Fruit fly (Drosophila melanogaster) whole organism, embryonic: ENCODE data around the gene CG13359.
A peak's percentile ranks its signal among the peaks of the same experiment; 100 is the strongest.

Experiments
- Atf3 ChIP-seq: fragments of 200-800 bp; sonication (Bioruptor generic); optimal IDR thresholded peaks from 3 replicates; lab custom pipeline; 2016; ENCODE audit warnings: missing biosample characterization, missing genetic modification characterization
- Atf6 ChIP-seq: fragments of 200-800 bp; sonication (Bioruptor generic); IDR thresholded peaks from 2 replicates; pipeline ENCODE4 v1.3.6; 2022; ENCODE audit warnings: missing biosample characterization, missing genetic modification characterization
- CG10147 ChIP-seq: fragments of 200-800 bp; sonication (Bioruptor generic); optimal IDR thresholded peaks from 2 replicates; lab custom pipeline; 2019; ENCODE audit warnings: missing biosample characterization, mild to moderate bottlenecking, missing genetic modification characterization, moderate library complexity
- CG11398 ChIP-seq: fragments of 200-800 bp; sonication (Bioruptor generic); optimal IDR thresholded peaks from 2 replicates; lab custom pipeline; 2016; ENCODE audit warnings: missing biosample characterization, missing genetic modification characterization
- CG12071 ChIP-seq: fragments of 200-800 bp; sonication (Bioruptor generic); optimal IDR thresholded peaks from 3 replicates; lab custom pipeline; 2018; ENCODE audit warnings: missing biosample characterization, mild to moderate bottlenecking, missing genetic modification characterization
- CG12104 ChIP-seq: fragments of 200-800 bp; sonication (Bioruptor generic); optimal IDR thresholded peaks from 3 replicates; lab custom pipeline; 2016; ENCODE audit warnings: missing biosample characterization, missing genetic modification characterization
- CG13296 ChIP-seq: fragments of 200-800 bp; sonication (Bioruptor generic); optimal IDR thresholded peaks from 3 replicates; lab custom pipeline; 2018; ENCODE audit warnings: missing biosample characterization, mild to moderate bottlenecking, missing genetic modification characterization
- CG13775 ChIP-seq: fragments of 200-800 bp; sonication (Bioruptor generic); optimal IDR thresholded peaks from 3 replicates; lab custom pipeline; 2017; ENCODE audit warnings: missing biosample characterization, mild to moderate bottlenecking, missing genetic modification characterization
- CG14710 ChIP-seq: fragments of 200-800 bp; sonication (Bioruptor generic); optimal IDR thresholded peaks from 3 replicates; lab custom pipeline; 2019; ENCODE audit warnings: missing biosample characterization, mild to moderate bottlenecking, missing genetic modification characterization, moderate library complexity
- CG17186 ChIP-seq: fragments of 200-800 bp; sonication (Bioruptor generic); optimal IDR thresholded peaks from 3 replicates; lab custom pipeline; 2017; ENCODE audit warnings: missing biosample characterization, missing genetic modification reagents, missing genetic modification characterization
- CG17802 ChIP-seq: fragments of 200-800 bp; sonication (Bioruptor generic); optimal IDR thresholded peaks from 2 replicates; lab custom pipeline; 2018; ENCODE audit warnings: missing biosample characterization, mild to moderate bottlenecking, missing genetic modification characterization, moderate library complexity
- CG30403 ChIP-seq: fragments of 200-800 bp; sonication (Bioruptor generic); optimal IDR thresholded peaks from 3 replicates; lab custom pipeline; 2016; ENCODE audit warnings: missing biosample characterization, missing genetic modification characterization
- CG31388 ChIP-seq: fragments of 200-800 bp; sonication (Bioruptor generic); optimal IDR thresholded peaks from 2 replicates; lab custom pipeline; 2016; ENCODE audit warnings: missing biosample characterization, missing genetic modification characterization
- CG31441 ChIP-seq: fragments of 200-800 bp; sonication (Bioruptor generic); IDR thresholded peaks from 2 replicates; pipeline ENCODE4 v1.3.6; 2022; ENCODE audit warnings: missing biosample characterization, missing genetic modification characterization
- CG3995 ChIP-seq: fragments of 200-800 bp; sonication (Bioruptor generic); optimal IDR thresholded peaks from 3 replicates; lab custom pipeline; 2016; ENCODE audit warnings: missing biosample characterization, missing genetic modification characterization
- CG4424 ChIP-seq: fragments of 200-800 bp; sonication (Bioruptor generic); optimal IDR thresholded peaks from 3 replicates; lab custom pipeline; 2016; ENCODE audit warnings: missing biosample characterization, missing genetic modification characterization
- CG4820 ChIP-seq: fragments of 200-800 bp; sonication (Bioruptor generic); optimal IDR thresholded peaks from 3 replicates; lab custom pipeline; 2016; ENCODE audit warnings: missing biosample characterization, missing genetic modification characterization
- CG5953 ChIP-seq: fragments of 200-800 bp; sonication (Bioruptor generic); IDR thresholded peaks from 2 replicates; pipeline ENCODE4 v1.3.6; 2022; ENCODE audit warnings: missing biosample characterization, missing genetic modification characterization
- CG7556 ChIP-seq: fragments of 200-800 bp; sonication (Bioruptor generic); optimal IDR thresholded peaks from 2 replicates; lab custom pipeline; 2017; ENCODE audit warnings: missing biosample characterization, mild to moderate bottlenecking, missing genetic modification characterization
- CG7745 ChIP-seq: fragments of 200-800 bp; sonication (Bioruptor generic); optimal IDR thresholded peaks from 2 replicates; lab custom pipeline; 2018; ENCODE audit warnings: missing biosample characterization, mild to moderate bottlenecking, missing genetic modification characterization, moderate library complexity
- CG7839 ChIP-seq: fragments of 200-800 bp; sonication (Bioruptor generic); optimal IDR thresholded peaks from 3 replicates; lab custom pipeline; 2018; ENCODE audit warnings: missing biosample characterization, mild to moderate bottlenecking, missing genetic modification characterization, moderate library complexity
- Dbx ChIP-seq: fragments of 200-800 bp; sonication (Bioruptor generic); IDR thresholded peaks from 3 replicates; pipeline ENCODE4 v1.3.6; 2022; ENCODE audit warnings: missing biosample characterization, missing genetic modification characterization
- Dfd ChIP-seq, 2 experiments: fragments of >200 bp; optimal IDR thresholded peaks; 2 replicates each; lab custom pipeline; 2017; ENCODE audit warnings: missing biosample characterization in 2 of 2, missing genetic modification characterization in 2 of 2
- Doc2 ChIP-seq: fragments of 200-800 bp; sonication (Bioruptor generic); IDR thresholded peaks from 2 replicates; pipeline ENCODE4 v1.3.6; 2022; ENCODE audit warnings: missing biosample characterization, missing genetic modification characterization
- Eip74EF ChIP-seq, 2 experiments: fragments of 200-800 bp in 1 of 2; fragments of >200 bp in 1 of 2; sonication (Bioruptor generic) in 1 of 2; optimal IDR thresholded peaks; 2 replicates each; lab custom pipeline; 2017 to 2019; ENCODE audit warnings: missing biosample characterization in 2 of 2, missing genetic modification characterization in 2 of 2, mild to moderate bottlenecking in 1 of 2, moderate library complexity in 1 of 2
- HLH4C ChIP-seq: fragments of 200-800 bp; sonication (Bioruptor generic); IDR thresholded peaks from 3 replicates; pipeline ENCODE4 v1.3.6; 2022; ENCODE audit warnings: missing biosample characterization, missing genetic modification characterization; ENCODE audit not compliant: partially characterized antibody
- HLHmδ ChIP-seq: fragments of 200-800 bp; sonication (Bioruptor generic); optimal IDR thresholded peaks from 2 replicates; lab custom pipeline; 2018; ENCODE audit warnings: missing biosample characterization, mild to moderate bottlenecking, missing genetic modification characterization, moderate library complexity
- HmgD ChIP-seq: fragments of 200-800 bp; sonication (Bioruptor generic); optimal IDR thresholded peaks from 3 replicates; lab custom pipeline; 2016; ENCODE audit warnings: missing biosample characterization, missing genetic modification characterization
- Hr51 ChIP-seq, 2 experiments: fragments of 200-800 bp; sonication (Bioruptor generic); optimal IDR thresholded peaks; 2 replicates in 1 of 2; 3 replicates in 1 of 2; lab custom pipeline; 2016 to 2018; ENCODE audit warnings: missing biosample characterization in 2 of 2, missing genetic modification characterization in 2 of 2, mild to moderate bottlenecking in 1 of 2, moderate library complexity in 1 of 2
- Mes4 ChIP-seq: fragments of 200-800 bp; sonication (Bioruptor generic); optimal IDR thresholded peaks from 2 replicates; lab custom pipeline; 2016; ENCODE audit warnings: missing biosample characterization, missing genetic modification characterization
- NC2β ChIP-seq: fragments of 200-800 bp; sonication (Bioruptor generic); optimal IDR thresholded peaks from 2 replicates; lab custom pipeline; 2016; ENCODE audit warnings: missing biosample characterization, missing genetic modification characterization
- Sox102F ChIP-seq: fragments of 200-800 bp; sonication (Bioruptor generic); optimal IDR thresholded peaks from 2 replicates; lab custom pipeline; 2018; ENCODE audit warnings: missing biosample characterization, mild to moderate bottlenecking, missing genetic modification characterization, moderate library complexity
- Sry-δ ChIP-seq: fragments of 200-800 bp; sonication (Bioruptor generic); optimal IDR thresholded peaks from 2 replicates; lab custom pipeline; 2016; ENCODE audit warnings: missing biosample characterization, missing genetic modification characterization
- ci ChIP-seq: fragments of 200-800 bp; sonication (Bioruptor generic); IDR thresholded peaks from 3 replicates; pipeline ENCODE4 v1.3.6; 2022; ENCODE audit warnings: missing biosample characterization, missing genetic modification characterization
- crc ChIP-seq: fragments of 200-800 bp; sonication (Bioruptor generic); optimal IDR thresholded peaks from 2 replicates; lab custom pipeline; 2016; ENCODE audit warnings: missing biosample characterization, missing genetic modification characterization
- gcm2 ChIP-seq: fragments of 200-800 bp; sonication (Bioruptor generic); optimal IDR thresholded peaks from 2 replicates; lab custom pipeline; 2016; ENCODE audit warnings: missing biosample characterization, missing genetic modification characterization
- gsb ChIP-seq: fragments of 200-800 bp; sonication (Bioruptor generic); IDR thresholded peaks from 2 replicates; pipeline ENCODE4 v1.3.6; 2022; ENCODE audit warnings: missing biosample characterization, missing genetic modification characterization
- kni ChIP-seq: fragments of 200-800 bp; sonication (Bioruptor generic); optimal IDR thresholded peaks from 3 replicates; lab custom pipeline; 2017; ENCODE audit warnings: mild to moderate bottlenecking, missing biosample characterization, missing genetic modification reagents, missing genetic modification characterization
- org-1 ChIP-seq: fragments of 200-800 bp; sonication (Bioruptor generic); optimal IDR thresholded peaks from 2 replicates; lab custom pipeline; 2017; ENCODE audit warnings: missing biosample characterization, missing genetic modification characterization
- pan ChIP-seq, 4 experiments: fragments of >200 bp in 3 of 4; fragments of 200-800 bp in 1 of 4; sonication (Bioruptor generic) in 1 of 4; optimal IDR thresholded peaks in 3 of 4; IDR thresholded peaks in 1 of 4; 2 replicates each; pipeline versions ENCODE4 v1.3.6 to Lab custom; 2017 to 2022; ENCODE audit warnings: missing biosample characterization in 2 of 4, missing genetic modification characterization in 2 of 4, mixed read lengths in 1 of 4
- pzg ChIP-seq: fragments of 200-800 bp; sonication (Bioruptor generic); optimal IDR thresholded peaks from 3 replicates; lab custom pipeline; 2018; ENCODE audit warnings: missing biosample characterization, mild to moderate bottlenecking, missing genetic modification characterization, moderate library complexity
- sc ChIP-seq, 3 experiments: fragments of >200 bp in 2 of 3; fragments of 200-800 bp in 1 of 3; sonication (Bioruptor generic) in 1 of 3; optimal IDR thresholded peaks; 2 replicates in 2 of 3; 3 replicates in 1 of 3; lab custom pipeline; 2017; ENCODE audit warnings: mild to moderate bottlenecking in 1 of 3, missing biosample characterization in 1 of 3, missing genetic modification characterization in 1 of 3, missing genetic modification reagents in 1 of 3
- schlank ChIP-seq: fragments of 200-800 bp; sonication (Bioruptor generic); optimal IDR thresholded peaks from 2 replicates; lab custom pipeline; 2018; ENCODE audit warnings: missing biosample characterization, mild to moderate bottlenecking, missing genetic modification characterization
- sima ChIP-seq: fragments of 200-800 bp; sonication (Bioruptor generic); optimal IDR thresholded peaks from 2 replicates; lab custom pipeline; 2016; ENCODE audit warnings: missing biosample characterization, missing genetic modification characterization
- sob ChIP-seq: fragments of 200-800 bp; sonication (Bioruptor generic); IDR thresholded peaks from 2 replicates; pipeline ENCODE4 v1.3.6; 2022; ENCODE audit warnings: missing biosample characterization, missing genetic modification characterization
- tio ChIP-seq: fragments of 200-800 bp; sonication (Bioruptor generic); optimal IDR thresholded peaks from 2 replicates; lab custom pipeline; 2017; ENCODE audit warnings: missing biosample characterization, missing genetic modification characterization, inconsistent platforms
- tx ChIP-seq: fragments of 200-800 bp; sonication (Bioruptor generic); optimal IDR thresholded peaks from 2 replicates; lab custom pipeline; 2016; ENCODE audit warnings: missing biosample characterization, missing genetic modification characterization
- vfl ChIP-seq: fragments of 200-800 bp; sonication (Bioruptor generic); optimal IDR thresholded peaks from 2 replicates; lab custom pipeline; 2016; ENCODE audit warnings: missing biosample characterization, missing genetic modification characterization
- z ChIP-seq: fragments of 200-800 bp; sonication (Bioruptor generic); IDR thresholded peaks from 3 replicates; pipeline ENCODE4 v1.3.6; 2022; ENCODE audit warnings: missing biosample characterization, missing genetic modification characterization

Gene CG13359

DNA sequence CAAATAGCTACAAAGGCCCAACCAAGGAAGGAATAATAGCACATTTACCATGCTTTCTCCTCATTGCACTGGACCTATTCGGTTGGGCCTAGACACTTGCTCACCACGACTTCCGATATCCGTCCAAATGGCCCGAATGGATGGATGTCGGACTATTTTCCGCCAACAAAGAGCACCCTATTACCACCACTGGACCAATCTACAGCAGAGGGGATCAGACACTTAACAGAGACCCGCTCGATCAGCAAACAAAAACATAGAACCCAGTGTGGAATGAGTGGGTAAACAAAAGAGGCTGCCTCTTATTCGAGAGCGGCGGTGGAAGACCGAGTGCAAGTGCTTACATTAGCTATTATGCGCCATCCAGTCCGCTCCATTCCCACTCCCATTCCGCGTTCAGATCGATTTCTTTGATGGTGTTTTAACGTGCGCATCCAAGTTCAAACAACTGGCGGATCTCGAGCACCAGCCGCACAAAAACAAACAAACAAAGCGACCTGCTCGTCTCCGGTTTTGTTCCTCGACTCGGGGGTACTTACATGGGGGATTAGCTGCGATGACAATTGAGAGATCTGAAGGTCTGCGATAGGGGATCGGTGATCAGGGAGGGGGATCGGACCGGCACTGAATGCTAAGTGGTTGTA lies 34.7 kb downstream of the CG13359 start (continued):
- TF ChIP-seq CG17802 (no peak), Sox102F (GFP tag; lab: Kevin White, UChicago) (no peak), CG17186 (GFP tag; lab: Kevin White, UChicago) (no peak), CG4820 (GFP tag; lab: Kevin White, UChicago) (no peak), CG31441 (GFP tag; lab: Robert Waterston, UW) (no peak), CG13296 (GFP tag; lab: Kevin White, UChicago) (no peak), CG30403 (GFP tag; lab: Kevin White, UChicago) (no peak), CG13775 (no peak), sima (no peak), Dbx (GFP tag; lab: Robert Waterston, UW) (no peak), z (no peak), kni (GFP tag; lab: Kevin White, UChicago) (peak; percentile 79), vfl (GFP tag; lab: Kevin White, UChicago) (no peak), CG7556 (no peak), Sry-δ (GFP tag; lab: Kevin White, UChicago) (peak; percentile 39), pzg (GFP tag; lab: Kevin White, UChicago) (no peak), CG7745 (tag; lab: Kevin White, UChicago) (no peak), schlank (tag; lab: Kevin White, UChicago) (no peak), CG4424 (no peak), CG7839 (tag; lab: Kevin White, UChicago) (no peak), sc (optimal IDR thresholded peaks at IDR 0.05; lab: Kevin White, UChicago) (no peak), sc (GFP tag; optimal IDR thresholded peaks at IDR 0.05; lab: Kevin White, UChicago) (no peak), CG11398 (GFP tag; lab: Kevin White, UChicago) (no peak), sob (GFP tag; lab: Robert Waterston, UW) (no peak), CG12071 (GFP tag; lab: Kevin White, UChicago) (no peak), CG10147 (no peak), Dfd (GFP tag; optimal IDR thresholded peaks at IDR 0.05; lab: Kevin White, UChicago) (no peak), crc (GFP tag; lab: Kevin White, UChicago) (no peak), Atf6 (GFP tag; lab: Robert Waterston, UW) (no peak), Doc2 (no peak), pan (optimal IDR thresholded peaks at IDR 0.05; lab: Kevin White, UChicago) (no peak), pan (GFP tag; optimal IDR thresholded peaks at IDR 0.05 in 1 of 2, IDR thresholded peaks at IDR 0.05 in 1 of 2) (no peak), CG14710 (tag; lab: Kevin White, UChicago) (peak; percentile 10), HmgD (GFP tag; lab: Kevin White, UChicago) (no peak), NC2β (GFP tag; lab: Kevin White, UChicago) (no peak), HLH4C (GFP tag; lab: Robert Waterston, UW) (no peak), CG5953 (GFP tag; lab: Robert Waterston, UW) (no peak), Atf3 (GFP tag; lab: Kevin White, UChicago) (no peak), gcm2 (GFP tag; lab: Kevin White, UChicago) (no peak), gsb (GFP tag; lab: Robert Waterston, UW) (no peak), ci (0 out of 3 replicates have a peak, but pooled peaks have one; percentile 30), Mes4 (GFP tag; lab: Kevin White, UChicago) (no peak), CG12104 (GFP tag; lab: Kevin White, UChicago) (no peak), HLHmδ (GFP tag; lab: Kevin White, UChicago) (no peak), tio (GFP tag; lab: Kevin White, UChicago) (no peak), org-1 (GFP tag; lab: Kevin White, UChicago) (peak; percentile 12), CG31388 (GFP tag; lab: Kevin White, UChicago) (no peak), tx (no peak), Hr51 (GFP tag; optimal IDR thresholded peaks at IDR 0.05; lab: Kevin White, UChicago) (no peak), CG3995 (GFP tag; lab: Kevin White, UChicago) (no peak), Eip74EF (GFP tag; optimal IDR thresholded peaks at IDR 0.05; lab: Kevin White, UChicago) (no peak)
